Worm (Caenorhabditis elegans) whole organism, L1 larva: ENCODE measurements around the gene Y42G9A.1.

Experiments
- F16B12.6 ChIP-seq: fragments of 150-350 bp; optimal IDR thresholded peaks from 2 replicates; lab custom pipeline; 2014; ENCODE audit warnings: missing biosample characterization, missing genetic modification characterization
- ama-1 ChIP-seq: fragments of 150-350 bp; optimal IDR thresholded peaks from 2 replicates; lab custom pipeline; 2014
- blmp-1 ChIP-seq: fragments of 150-350 bp; optimal IDR thresholded peaks from 2 replicates; lab custom pipeline; 2014; ENCODE audit warnings: missing biosample characterization, missing genetic modification characterization
- ceh-63 ChIP-seq: fragments of 200-800 bp; sonication (Bioruptor generic); optimal IDR thresholded peaks from 2 replicates; lab custom pipeline; 2018; ENCODE audit warnings: mild to moderate bottlenecking, missing genetic modification characterization, missing compliant biosample characterization
- ceh-8 ChIP-seq: fragments of 200-800 bp; sonication (Bioruptor generic); optimal IDR thresholded peaks from 2 replicates; lab custom pipeline; 2018; ENCODE audit warnings: mild to moderate bottlenecking, missing genetic modification characterization, moderate library complexity, missing compliant biosample characterization
- ceh-90 ChIP-seq: sonication (generic microtip); optimal IDR thresholded peaks from 2 replicates; lab custom pipeline; 2016; ENCODE audit warnings: missing genetic modification characterization, missing compliant biosample characterization
- efl-1 ChIP-seq, 4 experiments: fragments of 150-350 bp; optimal IDR thresholded peaks in 3 of 4; peaks in 1 of 4; 1 replicate in 1 of 4; 2 replicates in 3 of 4; lab custom pipeline; 2014; ENCODE audit warnings: missing biosample characterization in 2 of 4, missing genetic modification characterization in 2 of 4, missing genetic modification reagents in 2 of 4
- efl-3 ChIP-seq: fragments of 200-800 bp; sonication (Bioruptor generic); optimal IDR thresholded peaks from 2 replicates; lab custom pipeline; 2018; ENCODE audit warnings: mild to moderate bottlenecking, missing genetic modification characterization, missing compliant biosample characterization
- elt-2 ChIP-seq: sonication (generic microtip); optimal IDR thresholded peaks from 2 replicates; lab custom pipeline; 2016; ENCODE audit warnings: missing genetic modification characterization, mild to moderate bottlenecking, inconsistent platforms, missing compliant biosample characterization, missing genetic modification reagents
- elt-3 ChIP-seq, 6 experiments: fragments of 150-350 bp in 1 of 6; sonication (generic microtip); optimal IDR thresholded peaks; 2 replicates each; lab custom pipeline; 2017 to 2018; ENCODE audit warnings: missing biosample characterization in 6 of 6, missing genetic modification characterization in 6 of 6, inconsistent platforms in 1 of 6
- ets-5 ChIP-seq: fragments of 200-800 bp; sonication (Bioruptor generic); IDR thresholded peaks from 2 replicates; pipeline ENCODE4 v1.3.6; 2022; ENCODE audit warnings: missing genetic modification characterization, missing compliant biosample characterization
- fkh-4 ChIP-seq: sonication (generic microtip); optimal IDR thresholded peaks from 2 replicates; lab custom pipeline; 2016; ENCODE audit warnings: missing compliant biosample characterization, missing genetic modification characterization, borderline replicate concordance
- fos-1 ChIP-seq: fragments of 150-350 bp; optimal IDR thresholded peaks from 2 replicates; lab custom pipeline; 2014; ENCODE audit warnings: missing biosample characterization, missing genetic modification characterization
- hlh-4 ChIP-seq: sonication (generic microtip); optimal IDR thresholded peaks from 2 replicates; lab custom pipeline; 2016; ENCODE audit warnings: mild to moderate bottlenecking, missing genetic modification characterization, missing compliant biosample characterization
- irx-1 ChIP-seq: sonication (generic microtip); optimal IDR thresholded peaks from 2 replicates; lab custom pipeline; 2016; ENCODE audit warnings: missing genetic modification characterization, missing compliant biosample characterization
- isw-1 ChIP-seq: fragments of 200-800 bp; sonication (Bioruptor generic); IDR thresholded peaks from 2 replicates; pipeline ENCODE4 v1.3.6; 2022; ENCODE audit warnings: missing genetic modification characterization, missing compliant biosample characterization
- jun-1 ChIP-seq: fragments of 150-350 bp; optimal IDR thresholded peaks from 2 replicates; lab custom pipeline; 2014; ENCODE audit warnings: missing biosample characterization, missing genetic modification reagents, missing genetic modification characterization
- lin-13 ChIP-seq: fragments of 150-350 bp; optimal IDR thresholded peaks from 2 replicates; lab custom pipeline; 2014; ENCODE audit warnings: missing biosample characterization, missing genetic modification reagents, missing genetic modification characterization
- lin-14 ChIP-seq: fragments of 200-800 bp; sonication (Bioruptor generic); optimal IDR thresholded peaks from 2 replicates; lab custom pipeline; 2018; ENCODE audit warnings: mild to moderate bottlenecking, missing genetic modification characterization, moderate library complexity, missing compliant biosample characterization
- lin-35 ChIP-seq, 2 experiments: fragments of 150-350 bp; optimal IDR thresholded peaks; 2 replicates each; lab custom pipeline; 2014; ENCODE audit warnings: missing biosample characterization in 2 of 2, missing genetic modification characterization in 2 of 2, missing genetic modification reagents in 2 of 2
- lin-39 ChIP-seq: fragments of 150-350 bp; optimal IDR thresholded peaks from 2 replicates; lab custom pipeline; 2014; ENCODE audit warnings: missing biosample characterization, missing genetic modification reagents, missing genetic modification characterization
- lsy-2 ChIP-seq, 2 experiments: fragments of 150-350 bp; optimal IDR thresholded peaks; 2 replicates each; lab custom pipeline; 2014; ENCODE audit warnings: missing biosample characterization in 2 of 2, missing genetic modification characterization in 2 of 2
- mdl-1 ChIP-seq, 2 experiments: fragments of 150-350 bp; optimal IDR thresholded peaks; 2 replicates each; lab custom pipeline; 2014 to 2017; ENCODE audit warnings: missing biosample characterization in 2 of 2, missing genetic modification characterization in 2 of 2, inconsistent platforms in 1 of 2
- mef-2 ChIP-seq: fragments of 150-350 bp; optimal IDR thresholded peaks from 2 replicates; lab custom pipeline; 2014; ENCODE audit warnings: missing biosample characterization, missing genetic modification characterization
- mep-1 ChIP-seq: fragments of 150-350 bp; optimal IDR thresholded peaks from 2 replicates; lab custom pipeline; 2014; ENCODE audit warnings: missing biosample characterization, missing genetic modification characterization
- nhr-11 ChIP-seq: fragments of 150-350 bp; optimal IDR thresholded peaks from 2 replicates; lab custom pipeline; 2014; ENCODE audit warnings: missing biosample characterization, missing genetic modification characterization
- nhr-20 ChIP-seq: sonication (generic microtip); optimal IDR thresholded peaks from 2 replicates; lab custom pipeline; 2016; ENCODE audit warnings: mild to moderate bottlenecking, missing genetic modification characterization, missing compliant biosample characterization
- nhr-71 ChIP-seq: sonication (generic microtip); optimal IDR thresholded peaks from 2 replicates; lab custom pipeline; 2016; ENCODE audit warnings: mild to moderate bottlenecking, missing genetic modification characterization, moderate library complexity, missing compliant biosample characterization
- nhr-76 ChIP-seq: sonication (generic microtip); optimal IDR thresholded peaks from 2 replicates; lab custom pipeline; 2017; ENCODE audit warnings: missing biosample characterization, missing genetic modification characterization
- nhr-77 ChIP-seq: fragments of 150-350 bp; optimal IDR thresholded peaks from 2 replicates; lab custom pipeline; 2014; ENCODE audit warnings: missing biosample characterization, missing genetic modification characterization
- nhr-84 ChIP-seq: sonication (generic microtip); optimal IDR thresholded peaks from 2 replicates; lab custom pipeline; 2017; ENCODE audit warnings: missing biosample characterization, missing genetic modification characterization
- nhr-90 ChIP-seq: sonication (generic microtip); optimal IDR thresholded peaks from 2 replicates; lab custom pipeline; 2016; ENCODE audit warnings: mild to moderate bottlenecking, missing genetic modification characterization, missing compliant biosample characterization; ENCODE audit not compliant: poor library complexity
- pag-3 ChIP-seq: sonication (generic microtip); optimal IDR thresholded peaks from 2 replicates; lab custom pipeline; 2017; ENCODE audit warnings: missing genetic modification characterization, mild to moderate bottlenecking, missing compliant biosample characterization, antibody characterized with exemption, borderline replicate concordance; ENCODE audit not compliant: insufficient read depth
- pax-3 ChIP-seq: fragments of 200-800 bp; sonication (Bioruptor generic); optimal IDR thresholded peaks from 2 replicates; lab custom pipeline; 2018; ENCODE audit warnings: mild to moderate bottlenecking, missing genetic modification characterization, moderate library complexity, missing compliant biosample characterization
- pqm-1 ChIP-seq: sonication (generic microtip); optimal IDR thresholded peaks from 3 replicates; lab custom pipeline; 2017; ENCODE audit warnings: missing biosample characterization, missing genetic modification characterization
- skn-1 ChIP-seq: fragments of 150-350 bp; optimal IDR thresholded peaks from 2 replicates; lab custom pipeline; 2014; ENCODE audit warnings: missing biosample characterization, missing genetic modification characterization
- snpc-4 ChIP-seq: fragments of 150-350 bp; optimal IDR thresholded peaks from 2 replicates; lab custom pipeline; 2014; ENCODE audit warnings: missing biosample characterization, missing genetic modification characterization
- snu-23 ChIP-seq: sonication (generic microtip); optimal IDR thresholded peaks from 2 replicates; lab custom pipeline; 2016; ENCODE audit warnings: missing genetic modification characterization, missing compliant biosample characterization
- sox-4 ChIP-seq: sonication (generic microtip); optimal IDR thresholded peaks from 2 replicates; lab custom pipeline; 2016; ENCODE audit warnings: missing genetic modification characterization, missing compliant biosample characterization
- sptf-1 ChIP-seq: fragments of 150-350 bp; optimal IDR thresholded peaks from 2 replicates; lab custom pipeline; 2014; ENCODE audit warnings: missing biosample characterization, missing genetic modification characterization
- sup-37 ChIP-seq: fragments of 200-800 bp; sonication (Bioruptor generic); optimal IDR thresholded peaks from 2 replicates; lab custom pipeline; 2018; ENCODE audit warnings: mild to moderate bottlenecking, missing genetic modification characterization, missing compliant biosample characterization
- swsn-7 ChIP-seq: sonication (generic microtip); optimal IDR thresholded peaks from 2 replicates; lab custom pipeline; 2016; ENCODE audit warnings: missing genetic modification characterization, missing compliant biosample characterization
- unc-130 ChIP-seq: fragments of 150-350 bp; optimal IDR thresholded peaks from 2 replicates; lab custom pipeline; 2017; ENCODE audit warnings: missing biosample characterization, missing genetic modification characterization, inconsistent platforms
- unc-62 ChIP-seq: fragments of 150-350 bp; optimal IDR thresholded peaks from 2 replicates; lab custom pipeline; 2014; ENCODE audit warnings: missing biosample characterization, missing genetic modification reagents, missing genetic modification characterization
- unc-86 ChIP-seq: sonication (generic microtip); optimal IDR thresholded peaks from 2 replicates; lab custom pipeline; 2016; ENCODE audit warnings: missing genetic modification characterization, missing compliant biosample characterization
- vab-15 ChIP-seq: sonication (generic microtip); optimal IDR thresholded peaks from 2 replicates; lab custom pipeline; 2017; ENCODE audit warnings: missing genotype, mild to moderate bottlenecking, missing genetic modification characterization, missing compliant biosample characterization
- xbp-1 ChIP-seq: sonication (generic microtip); optimal IDR thresholded peaks from 2 replicates; lab custom pipeline; 2016; ENCODE audit warnings: missing genetic modification characterization, missing compliant biosample characterization
- ztf-4 ChIP-seq: fragments of 150-350 bp; optimal IDR thresholded peaks from 2 replicates; lab custom pipeline; 2014; ENCODE audit warnings: missing biosample characterization, missing genetic modification characterization

Gene Y42G9A.1

DNA sequence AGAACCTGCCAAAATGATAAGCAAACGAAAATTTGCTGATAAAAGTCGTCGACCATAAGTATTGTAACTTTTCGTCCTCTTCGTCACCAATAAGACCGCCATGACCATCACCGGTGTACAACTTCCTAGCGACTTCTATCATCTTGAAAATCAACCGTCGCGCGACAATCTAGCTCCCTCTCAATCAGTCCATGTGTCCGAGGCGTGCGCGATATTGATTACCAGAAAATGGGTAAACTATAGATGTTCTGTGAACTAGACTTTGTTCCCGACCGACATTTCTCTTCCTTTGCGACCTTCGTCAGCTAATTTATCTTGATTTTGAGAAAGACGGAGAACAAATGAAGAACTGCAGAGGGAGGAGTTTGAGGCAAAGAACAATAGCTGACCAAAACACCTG lies 4.5 kb upstream of the Y42G9A.1 start (continued):
- TF ChIP-seq pqm-1 (tag; lab: Kevin White, UChicago): no peak
- no peak for TF ChIP-seq unc-62 (GFP tag; lab: Kevin White, UChicago)
- TF ChIP-seq ztf-4 (tag; lab: Kevin White, UChicago): no peak
- no peak for TF ChIP-seq nhr-76
- TF ChIP-seq ceh-8: no peak
- TF ChIP-seq efl-3 (GFP tag; lab: Kevin White, UChicago): no peak
- TF ChIP-seq lsy-2 (tag; optimal IDR thresholded peaks at IDR 0.05; lab: Kevin White, UChicago): peak in 1 of 2 experiments; percentile 4
- no peak for TF ChIP-seq swsn-7 (tag; lab: Kevin White, UChicago)
- no peak for TF ChIP-seq sox-4 (tag; lab: Kevin White, UChicago)
- TF ChIP-seq F16B12.6 (tag; lab: Kevin White, UChicago): no peak
- TF ChIP-seq isw-1 (GFP tag; lab: Robert Waterston, UW): no peak
- no peak for TF ChIP-seq mef-2
- TF ChIP-seq elt-3 (tag; optimal IDR thresholded peaks at IDR 0.05; lab: Kevin White, UChicago): peak in 5 of 6 experiments; percentile 40 to 90 (median 79)
- no peak for TF ChIP-seq jun-1 (tag; lab: Kevin White, UChicago)
- TF ChIP-seq lin-14 (GFP tag; lab: Kevin White, UChicago): peak; percentile 46
- TF ChIP-seq fkh-4 (tag; lab: Kevin White, UChicago): no peak
- peak; percentile 37 for TF ChIP-seq snu-23 (GFP tag; lab: Kevin White, UChicago)
- TF ChIP-seq mdl-1 (tag; optimal IDR thresholded peaks at IDR 0.05; lab: Kevin White, UChicago): peak in 1 of 2 experiments; percentile 55
- peak; percentile 55 for TF ChIP-seq nhr-71 (tag; lab: Kevin White, UChicago)
- TF ChIP-seq nhr-20 (tag; lab: Kevin White, UChicago): peak; percentile 74
- TF ChIP-seq mep-1 (tag; lab: Kevin White, UChicago): peak; percentile 45
- no peak for TF ChIP-seq nhr-11 (tag; lab: Kevin White, UChicago)
- TF ChIP-seq pag-3 (tag; lab: Kevin White, UChicago): no peak
- TF ChIP-seq blmp-1 (tag; lab: Kevin White, UChicago): peak; percentile 73
- peak; percentile 38 for TF ChIP-seq unc-130 (tag; lab: Kevin White, UChicago)
- peak; percentile 65 for TF ChIP-seq nhr-90 (tag; lab: Kevin White, UChicago)
- TF ChIP-seq sup-37 (GFP tag; lab: Kevin White, UChicago): no peak
- TF ChIP-seq ceh-63 (GFP tag; lab: Kevin White, UChicago): no peak

DNA sequence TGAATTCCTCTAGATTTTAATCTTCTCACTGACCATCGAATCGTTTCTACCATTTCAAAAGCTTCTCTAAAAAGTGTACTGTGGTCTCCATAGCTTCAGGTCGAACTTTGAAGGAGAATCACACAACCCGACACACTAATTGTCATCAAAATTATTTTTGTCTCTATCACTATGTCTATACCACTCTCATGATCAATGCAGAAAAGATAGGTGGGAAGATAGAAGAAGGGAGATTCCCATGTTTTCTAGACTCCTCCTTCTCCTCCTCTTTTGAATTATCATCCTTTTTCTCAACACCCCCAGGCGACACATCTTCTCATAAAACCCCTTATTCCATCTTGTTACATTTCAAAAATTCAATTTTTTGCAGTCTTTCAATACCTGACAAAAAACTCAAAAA lies 3.9 kb upstream of the Y42G9A.1 start, which contains the start of gene Y42G9A.3:
TSS of gene Y42G9A.3 (plus strand) at position 363 of the 400 bp plus-strand sequence.
- TF ChIP-seq ceh-90 (tag; lab: Kevin White, UChicago) (no peak), efl-1 (optimal IDR thresholded peaks at IDR 0.05; lab: Kevin White, UChicago) (no peak), efl-1 (GFP tag; optimal IDR thresholded peaks at IDR 0.05 in 1 of 2; lab: Kevin White, UChicago) (peak in 1 of 2 experiments; percentile 51), swsn-7 (tag; lab: Kevin White, UChicago) (no peak), sptf-1 (tag; lab: Kevin White, UChicago) (no peak), unc-86 (tag; lab: Kevin White, UChicago) (no peak), nhr-11 (tag; lab: Kevin White, UChicago) (no peak), nhr-77 (no peak), elt-3 (tag; optimal IDR thresholded peaks at IDR 0.05; lab: Kevin White, UChicago) (peak in 1 of 6 experiments; percentile 55), hlh-4 (tag; lab: Kevin White, UChicago) (no peak), ceh-63 (GFP tag; lab: Kevin White, UChicago) (no peak), lin-13 (GFP tag; lab: Kevin White, UChicago) (no peak), pax-3 (tag; lab: Kevin White, UChicago) (no peak), vab-15 (tag; lab: Kevin White, UChicago) (no peak), nhr-90 (tag; lab: Kevin White, UChicago) (no peak), isw-1 (GFP tag; lab: Robert Waterston, UW) (no peak), nhr-71 (tag; lab: Kevin White, UChicago) (no peak), lsy-2 (tag; optimal IDR thresholded peaks at IDR 0.05; lab: Kevin White, UChicago) (no peak), unc-62 (GFP tag; lab: Kevin White, UChicago) (no peak), lin-35 (GFP tag; optimal IDR thresholded peaks at IDR 0.05; lab: Kevin White, UChicago) (peak in 1 of 2 experiments; percentile 47), xbp-1 (tag; lab: Kevin White, UChicago) (no peak), ets-5 (GFP tag; lab: Robert Waterston, UW) (no peak), nhr-20 (tag; lab: Kevin White, UChicago) (peak; percentile 7), lin-14 (GFP tag; lab: Kevin White, UChicago) (peak; percentile 21), nhr-76 (no peak), fos-1 (tag; lab: Kevin White, UChicago) (no peak), lin-39 (tag; lab: Kevin White, UChicago) (no peak), mef-2 (no peak), elt-2 (tag; lab: Kevin White, UChicago) (no peak), skn-1 (tag; lab: Kevin White, UChicago) (peak; percentile 82), ama-1 (lab: Kevin White, UChicago) (no peak), nhr-84 (tag; lab: Kevin White, UChicago) (no peak), snpc-4 (tag; lab: Kevin White, UChicago) (no peak), irx-1 (tag; lab: Kevin White, UChicago) (no peak)
